Worm (Caenorhabditis elegans): ENCODE results near the gene K05F1.6.
A peak's percentile ranks its signal among the peaks of the same experiment; 100 is the strongest.

The K05F1.6 gene

DNA sequence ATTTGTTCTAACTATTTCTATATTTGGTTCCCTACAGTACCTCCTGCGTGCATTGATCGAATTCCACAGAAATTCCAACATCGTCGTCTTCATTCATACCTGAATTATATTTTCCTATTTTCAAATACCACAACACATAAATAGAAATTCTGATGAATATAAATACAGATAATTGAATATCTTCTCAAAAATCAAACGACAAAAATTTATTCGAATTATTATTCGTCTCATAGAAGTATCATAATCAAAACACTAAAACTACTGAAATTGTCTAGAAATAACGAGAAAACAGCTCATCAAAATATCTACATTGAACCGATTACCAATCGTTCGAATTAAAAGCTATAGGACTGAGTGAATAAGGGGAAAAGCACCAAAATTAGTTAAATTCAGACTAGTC is 50.8 kb downstream of the K05F1.6 start, which contains the start of gene gtap-1:
TSS of gene gtap-1 (minus strand) at position 101 of the 400 bp plus-strand sequence.
- TF ChIP-seq lin-11 (tag; optimal IDR thresholded peaks at IDR 0.05) (no peak), dmd-4 (tag; optimal IDR thresholded peaks at IDR 0.05) (no peak), skn-1 (tag; optimal IDR thresholded peaks at IDR 0.05) (no peak), nhr-10 (tag; optimal IDR thresholded peaks at IDR 0.05) (no peak), unc-39 (tag; optimal IDR thresholded peaks at IDR 0.05) (no peak), aly-2 (tag; optimal IDR thresholded peaks at IDR 0.05) (no peak), C34F6.9 (tag; optimal IDR thresholded peaks at IDR 0.05) (no peak), ZK546.5 (tag; optimal IDR thresholded peaks at IDR 0.05) (no peak), nhr-6 (tag; optimal IDR thresholded peaks at IDR 0.05) (no peak), ama-1 (optimal IDR thresholded peaks at IDR 0.05) (no peak), unc-55 (GFP tag; optimal IDR thresholded peaks at IDR 0.05) (no peak), elt-3 (tag; optimal IDR thresholded peaks at IDR 0.05) (no peak), elt-1 (tag; optimal IDR thresholded peaks at IDR 0.05) (no peak), sem-4 (tag; optimal IDR thresholded peaks at IDR 0.05) (no peak), mab-5 (tag; optimal IDR thresholded peaks at IDR 0.05) (no peak)

DNA sequence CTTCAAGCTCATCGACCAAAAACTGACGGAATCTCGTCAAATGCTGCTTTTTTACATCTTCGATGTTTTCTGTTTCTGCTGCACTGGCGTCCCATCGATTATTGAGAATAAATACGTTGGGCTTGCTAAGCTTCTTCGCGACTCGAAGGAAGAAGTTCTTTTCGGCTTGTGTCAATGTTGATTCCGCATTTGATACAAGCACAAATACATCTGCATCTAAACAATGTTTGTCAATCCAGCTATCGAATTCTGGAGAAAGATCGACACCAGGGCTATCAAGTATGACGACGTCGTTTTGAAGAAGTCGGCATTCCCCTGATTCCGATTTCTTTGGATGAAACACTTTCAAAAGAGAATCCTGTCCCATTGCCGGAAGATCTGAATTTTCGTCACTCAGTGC is 52.8 kb downstream of the K05F1.6 start:
- TF ChIP-seq aly-2 (tag; optimal IDR thresholded peaks at IDR 0.05), result no peak
- TF ChIP-seq unc-55 (GFP tag; optimal IDR thresholded peaks at IDR 0.05), result no peak
- no peak for TF ChIP-seq crh-2 (tag; optimal IDR thresholded peaks at IDR 0.05)
- TF ChIP-seq nhr-23 (tag; optimal IDR thresholded peaks at IDR 0.05), result no peak
- no peak for TF ChIP-seq R02D3.7 (tag; optimal IDR thresholded peaks at IDR 0.05)
- no peak for TF ChIP-seq alr-1 (tag; optimal IDR thresholded peaks at IDR 0.05)
- TF ChIP-seq blmp-1 (tag; optimal IDR thresholded peaks at IDR 0.05; ENCODE audit: insufficient read depth), result no peak
- TF ChIP-seq ztf-4 (tag; optimal IDR thresholded peaks at IDR 0.05), result no peak
- TF ChIP-seq egl-27 (tag; optimal IDR thresholded peaks at IDR 0.05), result no peak

DNA sequence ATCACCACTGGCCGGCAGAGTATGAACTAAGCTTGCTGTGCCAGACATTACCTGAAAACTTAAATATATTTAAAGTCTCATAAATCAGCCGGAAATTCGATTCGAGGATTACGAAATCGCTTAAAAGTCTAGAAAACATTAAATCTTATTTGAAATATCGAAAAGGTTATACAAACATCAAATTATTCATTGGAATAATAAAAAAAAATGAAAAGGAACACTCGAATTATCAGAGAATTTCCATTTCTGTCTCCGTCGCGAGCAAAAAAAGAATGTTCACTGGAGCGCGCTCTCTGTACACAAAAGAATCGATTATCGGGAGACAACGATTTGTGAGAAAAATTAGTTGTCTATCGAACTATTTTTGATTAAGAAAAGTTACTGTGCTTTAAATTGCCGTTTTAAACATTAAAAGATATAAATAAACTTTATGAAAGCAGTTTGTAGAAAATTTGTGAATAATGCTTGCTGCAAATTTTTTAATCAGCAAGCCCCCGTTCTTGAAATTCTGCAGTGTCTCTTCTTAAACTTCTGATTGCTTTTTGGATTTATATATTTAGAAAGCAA is 53.9 kb downstream of the K05F1.6 start, which contains the start of gene fzo-1:
TSS of gene fzo-1 (minus strand) at position 51 of the 567 bp plus-strand sequence.
- peak; percentile 73 for TF ChIP-seq unc-55 (GFP tag; optimal IDR thresholded peaks at IDR 0.05)
- no peak for TF ChIP-seq Y55F3AM.14 (GFP tag; optimal IDR thresholded peaks at IDR 0.05)
- peak; percentile 15 for TF ChIP-seq crh-2 (tag; optimal IDR thresholded peaks at IDR 0.05)
- TF ChIP-seq mab-5 (tag; optimal IDR thresholded peaks at IDR 0.05), result no peak
- no peak for TF ChIP-seq egl-27 (tag; optimal IDR thresholded peaks at IDR 0.05)
- TF ChIP-seq lsy-2 (tag; optimal IDR thresholded peaks at IDR 0.05), result peak in 1 of 2 experiments; percentile 68
- no peak for TF ChIP-seq elt-3 (tag; optimal IDR thresholded peaks at IDR 0.05)
- peak; percentile 65 for TF ChIP-seq sma-3 (GFP tag; optimal IDR thresholded peaks at IDR 0.05)
- no peak for TF ChIP-seq ztf-1 (GFP tag; conservative IDR thresholded peaks at IDR 0.05)
- TF ChIP-seq C34F6.9 (tag; optimal IDR thresholded peaks at IDR 0.05), result peak; percentile 81
- peak; percentile 21 for TF ChIP-seq F13H6.1 (tag; optimal IDR thresholded peaks at IDR 0.05)
- TF ChIP-seq nhr-129 (tag; optimal IDR thresholded peaks at IDR 0.05), result peak; percentile 3
- no peak for TF ChIP-seq sma-9 (GFP tag; optimal IDR thresholded peaks at IDR 0.05)
- TF ChIP-seq sma-9 (tag; optimal IDR thresholded peaks at IDR 0.05), result no peak
